Fruit fly (Drosophila melanogaster) whole organism: ENCODE results near the gene CG43094.
A peak's percentile ranks its signal among the peaks of the same experiment; 100 is the strongest.

Source experiments
- CG8478 ChIP-seq: fragments of >200 bp; optimal IDR thresholded peaks from 2 replicates; lab custom pipeline; 2018; ENCODE audit warnings: inconsistent platforms
- Dll ChIP-seq: fragments of >200 bp; optimal IDR thresholded peaks from 2 replicates; lab custom pipeline; 2017
- EcR ChIP-seq, 2 experiments: fragments of >200 bp; optimal IDR thresholded peaks; 2 replicates each; lab custom pipeline; 2017; ENCODE audit warnings: missing biosample characterization in 2 of 2, missing genetic modification characterization in 2 of 2, missing genetic modification reagents in 2 of 2
- pan ChIP-seq: fragments of >200 bp; optimal IDR thresholded peaks from 2 replicates; lab custom pipeline; 2017
- psq ChIP-seq: fragments of >200 bp; optimal IDR thresholded peaks from 2 replicates; lab custom pipeline; 2017
- usp ChIP-seq: fragments of >200 bp; optimal IDR thresholded peaks from 2 replicates; lab custom pipeline; 2017; ENCODE audit warnings: missing biosample characterization, missing genetic modification characterization, mixed read lengths

The CG43094 gene

DNA sequence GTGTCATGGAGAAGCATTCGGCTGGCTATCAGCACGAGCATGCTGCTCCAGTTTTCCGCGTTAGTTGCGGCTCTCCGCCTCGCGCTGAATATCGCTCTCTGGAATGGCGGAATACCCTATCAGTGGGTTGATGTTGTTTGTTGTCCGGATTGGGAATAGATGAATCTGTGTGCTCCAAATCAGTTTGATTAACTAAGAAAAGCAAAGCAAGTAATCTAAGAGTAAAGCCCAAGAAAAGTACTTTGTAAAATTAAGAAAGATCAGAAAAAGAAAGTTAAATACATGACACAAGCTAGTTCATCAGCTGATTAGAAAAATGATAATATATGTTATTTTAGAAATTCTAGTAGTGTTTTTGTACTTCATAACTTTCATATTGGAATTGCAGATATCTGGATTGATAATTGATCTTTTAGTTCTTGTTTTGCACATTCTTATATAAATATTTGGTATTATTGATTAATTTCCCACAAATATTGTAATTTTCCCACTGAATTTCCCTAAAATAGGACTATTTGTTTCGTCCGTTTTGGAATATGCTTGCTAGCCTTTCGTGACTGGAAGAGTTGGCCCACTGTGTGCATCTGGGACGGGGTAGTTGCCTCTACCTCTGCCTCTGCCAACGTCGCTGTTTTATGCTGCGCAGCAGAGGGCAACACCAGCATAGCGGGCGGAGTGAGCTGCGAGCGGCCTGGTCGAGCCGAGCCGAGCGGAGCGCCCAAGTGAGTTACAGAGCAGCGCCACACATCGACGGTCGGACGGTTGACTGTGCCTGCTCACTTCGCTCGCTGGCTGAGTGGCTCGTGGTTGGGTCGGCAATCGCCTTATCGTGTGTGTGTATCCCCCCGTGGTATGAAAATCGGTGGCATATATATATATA, 16.7 kb downstream of the CG43094 start:
- TF ChIP-seq Dll (lab: Kevin White, UChicago) (peak; percentile 61), CG8478 (no peak)

DNA sequence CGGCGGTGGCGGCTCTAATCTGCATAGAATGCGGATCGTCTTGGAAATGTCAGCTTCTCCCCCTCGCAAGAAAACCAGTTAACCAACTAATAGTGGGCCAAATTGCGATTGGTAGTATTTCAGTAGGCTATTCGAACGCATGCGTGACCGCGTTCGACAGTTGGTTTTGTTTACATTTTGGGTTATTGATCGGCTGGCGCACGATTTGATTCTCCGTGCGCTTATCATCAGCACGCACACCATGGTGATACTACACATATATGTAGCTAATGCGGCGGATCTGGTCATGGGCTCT, 17.2 kb downstream of the CG43094 start:
- no peak for TF ChIP-seq EcR (GFP tag; optimal IDR thresholded peaks at IDR 0.05; lab: Kevin White, UChicago)
- no peak for TF ChIP-seq psq (lab: Kevin White, UChicago)
- no peak for TF ChIP-seq pan

DNA sequence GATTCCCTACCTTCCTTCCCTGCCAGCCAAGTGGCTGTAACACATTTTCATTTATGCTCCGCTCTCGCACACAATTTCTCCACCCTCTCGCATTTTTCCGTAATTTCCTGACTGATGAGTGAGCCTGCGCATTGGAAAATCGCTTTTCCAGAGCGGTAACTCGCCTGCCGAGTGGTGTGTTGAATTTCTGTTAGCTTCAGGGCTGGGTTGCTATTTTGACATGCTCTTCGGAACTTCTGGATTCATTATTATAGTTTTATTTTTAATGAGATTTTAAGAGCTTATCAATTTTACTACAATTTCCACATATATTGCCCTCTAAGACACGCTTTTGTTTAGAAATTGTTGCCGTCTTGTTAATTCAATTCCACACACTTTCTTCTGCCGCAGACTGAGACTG, 17.9 kb downstream of the CG43094 start:
- TF ChIP-seq Dll (lab: Kevin White, UChicago) (no peak), usp (GFP tag; lab: Kevin White, UChicago) (no peak), EcR (GFP tag; optimal IDR thresholded peaks at IDR 0.05; lab: Kevin White, UChicago) (no peak), CG8478 (no peak), pan (no peak), psq (lab: Kevin White, UChicago) (no peak)

DNA sequence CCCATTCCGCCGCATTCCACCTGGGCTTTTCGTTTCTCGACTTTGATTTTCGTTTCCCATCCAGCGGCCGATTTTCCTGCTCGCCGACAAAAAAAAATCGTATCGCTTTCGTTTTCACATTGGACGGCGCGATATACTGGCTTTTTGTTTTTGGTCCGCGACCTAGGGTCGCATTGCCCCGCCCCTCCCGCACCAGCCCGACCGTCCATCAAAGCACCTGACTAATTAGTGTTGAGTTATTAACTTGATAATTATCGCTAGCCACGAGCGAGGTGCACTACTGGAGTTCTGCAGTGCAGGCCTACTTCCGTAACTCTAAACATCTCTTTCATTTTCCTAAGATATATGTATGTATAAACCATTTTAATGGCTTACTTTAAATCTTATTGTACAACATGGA, 19.1 kb downstream of the CG43094 start:
- TF ChIP-seq CG8478 (no peak), pan (no peak), usp (GFP tag; lab: Kevin White, UChicago) (no peak), psq (lab: Kevin White, UChicago) (no peak)

DNA sequence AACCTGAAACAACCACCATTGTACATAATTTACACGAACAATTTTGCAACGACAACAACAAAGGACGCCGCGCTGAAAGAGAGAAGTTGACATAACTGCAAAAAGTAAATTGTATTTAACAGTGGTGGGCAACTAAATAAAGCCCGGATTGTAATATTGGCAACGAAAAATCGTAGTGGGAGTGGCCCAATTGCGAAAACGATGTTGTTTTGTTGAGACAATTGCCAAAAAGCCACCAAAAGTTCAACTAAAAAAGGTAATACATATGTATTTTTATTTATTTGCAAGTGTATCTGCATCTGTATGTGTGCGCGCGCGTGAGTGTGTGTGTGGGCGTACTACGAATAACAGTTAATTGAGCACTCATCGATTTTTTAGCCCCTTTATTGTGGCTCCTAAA, 19.7 kb downstream of the CG43094 start:
- TF ChIP-seq CG8478 = no peak
- no peak for TF ChIP-seq Dll (lab: Kevin White, UChicago)
- no peak for TF ChIP-seq psq (lab: Kevin White, UChicago)

DNA sequence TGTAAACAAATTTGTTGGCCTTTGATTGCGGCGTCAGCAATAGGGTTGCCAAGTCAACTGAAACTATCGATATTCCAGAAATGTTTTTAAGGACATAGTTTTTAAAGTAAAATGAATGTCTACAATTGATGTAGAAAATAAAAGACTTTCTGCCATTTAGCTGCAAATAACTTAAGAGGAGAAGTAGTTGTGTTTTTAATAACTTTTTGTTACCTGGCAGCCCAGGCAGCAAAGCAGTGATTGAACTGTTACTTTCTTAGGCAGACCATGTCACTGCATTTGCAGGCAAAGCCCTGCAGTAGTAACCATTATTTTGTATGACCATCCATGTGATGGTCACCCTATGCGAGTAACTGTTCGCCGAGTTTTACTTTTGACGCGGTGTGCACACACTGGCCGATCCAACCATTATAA, 20.2 kb downstream of the CG43094 start, which contains the start of the genes rumi, CG7029 and Usp12-46:
Gene rumi, minus strand, starts transcription at position 64 of the 414 bp plus-strand sequence.
Gene CG7029, plus strand, starts transcription at position 368 of the 414 bp plus-strand sequence.
Gene Usp12-46, plus strand, starts transcription at position 368 of the 414 bp plus-strand sequence.
- TF ChIP-seq usp (GFP tag; lab: Kevin White, UChicago) (no peak), psq (lab: Kevin White, UChicago) (no peak), EcR (GFP tag; optimal IDR thresholded peaks at IDR 0.05; lab: Kevin White, UChicago) (no peak), pan (no peak), CG8478 (no peak)

DNA sequence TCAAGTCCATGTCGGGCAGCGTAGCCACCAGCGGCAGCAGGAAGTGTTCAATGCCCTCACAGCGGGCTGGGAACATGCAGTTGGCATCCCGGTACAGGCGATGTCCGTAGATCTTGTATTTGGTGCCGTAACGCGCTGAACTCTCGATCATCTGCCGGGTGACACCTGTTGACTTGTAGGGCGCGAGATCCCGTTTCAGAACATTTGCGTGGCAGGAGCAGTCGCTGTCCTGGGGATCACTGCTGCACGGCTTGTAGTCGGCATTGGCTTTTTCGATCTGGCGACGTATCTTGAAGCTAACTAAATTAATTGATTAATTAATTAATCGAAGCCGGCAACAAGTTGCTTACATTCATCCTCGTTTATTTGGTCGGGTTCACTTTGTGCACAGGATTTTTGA, 20.7 kb downstream of the CG43094 start:
- TF ChIP-seq pan = no peak
- TF ChIP-seq EcR (GFP tag; optimal IDR thresholded peaks at IDR 0.05; lab: Kevin White, UChicago) = no peak
- no peak for TF ChIP-seq CG8478

DNA sequence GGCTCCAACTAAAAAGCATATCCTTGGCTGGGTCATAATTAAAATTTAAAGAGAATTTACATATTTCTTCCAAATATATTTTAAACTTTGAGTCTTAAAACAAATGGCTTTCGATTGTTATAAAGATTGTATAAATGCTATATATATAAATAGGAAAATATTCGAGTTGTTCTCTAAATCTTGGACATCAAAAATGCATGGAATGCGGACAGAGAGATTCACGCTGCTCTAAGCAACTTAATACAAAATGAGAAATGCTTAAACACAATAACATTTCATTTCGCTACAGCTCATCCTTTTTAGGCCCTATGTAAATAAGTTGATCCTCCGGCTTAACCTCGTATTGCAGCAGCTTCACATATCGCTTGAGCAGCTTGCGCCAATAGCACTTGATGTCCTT, 21.8 kb downstream of the CG43094 start, which contains the start of gene CG31139:
Gene CG31139, minus strand, starts transcription at position 101 of the 400 bp plus-strand sequence.
- no peak for TF ChIP-seq pan
- no peak for TF ChIP-seq psq (lab: Kevin White, UChicago)
- no peak for TF ChIP-seq Dll (lab: Kevin White, UChicago)
- no peak for TF ChIP-seq usp (GFP tag; lab: Kevin White, UChicago)
- no peak for TF ChIP-seq CG8478
- TF ChIP-seq EcR (GFP tag; optimal IDR thresholded peaks at IDR 0.05; lab: Kevin White, UChicago) = no peak

DNA sequence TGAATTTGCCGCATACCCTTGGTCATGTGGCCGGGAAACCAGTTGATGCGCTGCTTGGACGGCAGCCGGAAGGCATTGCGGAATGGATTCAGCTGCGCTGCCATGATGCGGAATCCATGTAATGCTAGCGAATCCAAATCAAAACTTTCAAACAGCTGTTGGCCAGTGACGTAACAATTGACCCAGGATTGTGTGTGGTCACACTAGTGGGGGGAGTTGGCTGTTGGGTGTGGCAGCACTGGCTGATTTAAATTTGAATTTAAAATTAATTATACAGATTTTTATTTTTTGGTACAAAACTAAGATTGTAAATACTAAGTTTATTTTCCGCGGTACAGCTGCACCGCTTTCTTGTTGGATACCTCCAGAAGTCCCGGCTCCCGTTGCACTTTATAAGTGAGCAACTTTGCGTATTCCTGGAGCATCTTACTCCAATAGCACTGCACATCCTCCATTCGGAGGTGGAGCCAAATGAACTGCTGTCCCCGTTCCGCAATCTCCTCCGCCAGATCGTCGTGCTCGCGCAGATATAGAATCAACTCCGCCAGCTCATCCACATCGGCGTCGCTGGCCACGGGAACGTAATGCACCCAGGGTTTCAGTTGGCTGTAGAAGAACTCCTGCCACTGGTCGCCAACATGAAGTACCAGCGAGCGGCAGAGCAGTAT, 23.2 kb downstream of the CG43094 start, which contains the start of gene CG17141:
Gene CG17141, minus strand, starts transcription at position 177 of the 668 bp plus-strand sequence.
- TF ChIP-seq EcR (GFP tag; optimal IDR thresholded peaks at IDR 0.05; lab: Kevin White, UChicago) (no peak), CG8478 (no peak), psq (lab: Kevin White, UChicago) (no peak), pan (no peak), usp (GFP tag; lab: Kevin White, UChicago) (no peak), Dll (lab: Kevin White, UChicago) (no peak)

DNA sequence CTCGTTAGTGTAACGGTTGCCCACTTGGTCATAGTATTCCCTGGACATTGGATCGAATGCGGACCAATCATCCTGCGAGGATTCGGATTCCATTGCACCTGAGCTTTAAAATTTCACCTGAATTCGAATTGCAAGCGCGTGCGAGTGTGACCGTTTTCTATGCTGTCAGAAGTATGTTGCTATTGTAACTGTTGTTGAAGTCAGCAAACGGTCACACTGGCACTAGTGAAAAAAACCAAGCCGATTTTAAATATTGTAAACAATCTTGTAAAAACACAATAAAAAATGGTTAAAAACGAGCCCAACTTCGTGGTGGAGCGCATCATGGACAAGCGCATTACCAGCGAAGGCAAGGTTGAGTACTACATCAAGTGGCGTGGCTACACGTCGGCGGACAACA, 25.4 kb downstream of the CG43094 start, which contains the start of the genes vret and HP1c:
Gene vret, minus strand, starts transcription at position 150 of the 400 bp plus-strand sequence.
Gene HP1c, plus strand, starts transcription at position 189 of the 400 bp plus-strand sequence.
- TF ChIP-seq usp (GFP tag; lab: Kevin White, UChicago) = no peak
- no peak for TF ChIP-seq psq (lab: Kevin White, UChicago)
- no peak for TF ChIP-seq EcR (GFP tag; optimal IDR thresholded peaks at IDR 0.05; lab: Kevin White, UChicago)
- TF ChIP-seq CG8478 = no peak
- no peak for TF ChIP-seq Dll (lab: Kevin White, UChicago)
- no peak for TF ChIP-seq pan

DNA sequence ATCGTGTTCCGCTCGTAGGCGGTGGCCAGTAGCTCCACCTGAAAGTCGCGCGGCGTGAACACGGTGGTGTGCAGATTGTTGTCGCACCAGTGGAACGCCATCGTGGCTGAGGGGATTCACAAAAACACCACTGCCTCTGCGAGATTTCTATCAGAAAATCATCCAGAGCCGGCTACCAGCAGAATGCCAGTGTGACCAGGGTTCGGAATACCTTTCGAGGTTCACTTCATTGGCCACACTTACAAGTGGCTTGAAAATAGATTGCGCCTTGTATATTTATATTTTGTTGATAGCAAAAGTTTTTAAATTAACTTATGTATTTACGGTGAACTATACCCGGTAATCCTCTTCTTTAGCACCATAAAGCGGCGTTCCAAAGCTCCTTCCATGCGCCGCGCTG, 29.9 kb downstream of the CG43094 start, which contains the start of the genes Dcr-1 and CG6985:
Gene Dcr-1, minus strand, starts transcription at position 162 of the 400 bp plus-strand sequence.
Gene CG6985, plus strand, starts transcription at position 221 of the 400 bp plus-strand sequence.
- TF ChIP-seq pan (no peak), psq (lab: Kevin White, UChicago) (no peak), EcR (GFP tag; optimal IDR thresholded peaks at IDR 0.05; lab: Kevin White, UChicago) (no peak)

DNA sequence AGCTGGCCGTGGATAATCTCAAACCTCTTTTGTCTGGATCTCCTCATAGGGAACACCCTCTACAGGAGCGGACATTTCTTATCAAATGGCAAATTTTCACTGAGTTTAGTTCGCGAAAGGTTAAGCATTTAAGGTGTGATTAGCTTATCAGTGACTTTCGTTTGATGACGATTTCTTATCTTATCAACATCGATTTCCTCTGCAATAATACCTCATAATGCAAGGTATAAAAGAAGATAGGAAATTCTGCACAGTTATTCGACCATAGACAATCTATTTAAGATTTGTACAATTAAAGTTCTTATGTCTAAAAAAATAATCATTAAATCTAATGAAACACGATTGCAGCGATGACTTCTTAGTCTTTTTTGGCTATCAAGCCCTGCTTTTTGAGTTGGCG, 37.0 kb downstream of the CG43094 start, which contains the start of gene Takl2:
Gene Takl2, minus strand, starts transcription at position 101 of the 400 bp plus-strand sequence.
- TF ChIP-seq Dll (lab: Kevin White, UChicago) = no peak
- no peak for TF ChIP-seq EcR (GFP tag; optimal IDR thresholded peaks at IDR 0.05; lab: Kevin White, UChicago)
- TF ChIP-seq usp (GFP tag; lab: Kevin White, UChicago) = no peak
- TF ChIP-seq pan = no peak
- no peak for TF ChIP-seq psq (lab: Kevin White, UChicago)
- no peak for TF ChIP-seq CG8478
